Worm (Caenorhabditis elegans) whole organism, L1 larva: ENCODE data around the gene B0393.4.

Experiments
- aha-1 ChIP-seq: fragments of 150-350 bp; optimal IDR thresholded peaks from 2 replicates; lab custom pipeline; 2014; ENCODE audit warnings: missing biosample characterization, missing genetic modification characterization
- aly-2 ChIP-seq: fragments of 150-350 bp; optimal IDR thresholded peaks from 2 replicates; lab custom pipeline; 2014; ENCODE audit warnings: missing biosample characterization, missing genetic modification characterization
- elt-2 ChIP-seq: sonication (generic microtip); optimal IDR thresholded peaks from 2 replicates; lab custom pipeline; 2016; ENCODE audit warnings: missing genetic modification characterization, mild to moderate bottlenecking, inconsistent platforms, missing compliant biosample characterization, missing genetic modification reagents
- fos-1 ChIP-seq: fragments of 150-350 bp; optimal IDR thresholded peaks from 2 replicates; lab custom pipeline; 2014; ENCODE audit warnings: missing biosample characterization, missing genetic modification characterization
- nhr-28 ChIP-seq: fragments of 150-350 bp; optimal IDR thresholded peaks from 2 replicates; lab custom pipeline; 2014; ENCODE audit warnings: missing biosample characterization, missing genetic modification characterization

DNA sequence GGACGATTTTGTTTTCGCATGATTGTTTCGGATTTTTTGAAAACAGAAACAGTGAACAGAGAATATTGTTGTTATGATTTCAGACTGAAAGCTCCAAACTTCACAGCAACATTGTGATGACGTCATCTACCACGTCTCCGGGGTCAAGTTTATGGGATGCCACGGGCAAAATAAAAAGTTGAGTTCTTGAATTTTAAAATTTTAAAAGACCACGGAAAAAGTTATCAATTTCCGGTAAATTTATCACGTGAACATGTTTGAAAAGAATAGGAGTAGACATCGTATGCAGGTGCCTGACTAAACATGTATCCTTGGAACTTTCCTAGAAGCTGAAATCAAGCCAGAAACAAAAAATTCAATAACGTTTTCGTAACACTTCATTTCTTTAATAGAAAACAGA, at the start of gene B0393.4:
- TF ChIP-seq nhr-28 (tag; lab: Kevin White, UChicago), result no peak
- no peak for TF ChIP-seq aha-1 (tag; lab: Kevin White, UChicago)
- no peak for TF ChIP-seq elt-2
- no peak for TF ChIP-seq fos-1
- TF ChIP-seq aly-2 (tag; lab: Kevin White, UChicago), result no peak
